Worm (Caenorhabditis elegans): ENCODE results near the gene T10D4.11.

T10D4.11 gene

DNA sequence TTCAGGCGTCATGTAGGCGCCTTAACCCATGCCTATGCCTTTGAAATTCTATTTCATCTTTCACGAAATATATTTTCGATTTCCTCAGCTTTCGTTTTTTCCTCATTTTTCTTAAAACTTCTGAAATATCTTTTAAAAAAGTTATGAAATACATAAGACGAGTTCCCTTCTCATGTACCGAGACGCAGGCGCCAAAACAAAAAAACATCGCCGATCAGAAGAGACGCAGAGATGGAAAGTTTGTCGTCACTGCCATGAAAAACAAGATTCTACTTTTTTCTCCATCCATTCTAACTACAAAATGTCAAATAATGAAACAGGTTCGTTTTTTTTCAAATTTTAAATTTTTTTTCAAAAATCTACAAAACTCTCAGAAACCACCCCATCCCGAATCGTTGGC lies 20.4 kb downstream of the T10D4.11 start, which contains the start of gene chil-24:
chil-24 (plus strand) TSS at position 156 of the 400 bp plus-strand sequence.
- TF ChIP-seq fkh-4 (tag; optimal IDR thresholded peaks at IDR 0.05; ENCODE audit: borderline replicate concordance) (no peak), sox-4 (tag; optimal IDR thresholded peaks at IDR 0.05) (no peak), sptf-1 (tag; optimal IDR thresholded peaks at IDR 0.05) (no peak), lin-13 (GFP tag; optimal IDR thresholded peaks at IDR 0.05) (no peak), ztf-11 (tag; optimal IDR thresholded peaks at IDR 0.05) (no peak), dsc-1 (tag; optimal IDR thresholded peaks at IDR 0.05) (no peak), ets-5 (GFP tag; IDR thresholded peaks at IDR 0.05) (no peak), blmp-1 (tag; optimal IDR thresholded peaks at IDR 0.05) (peak; percentile 21), unc-86 (tag; optimal IDR thresholded peaks at IDR 0.05) (no peak), jun-1 (tag; optimal IDR thresholded peaks at IDR 0.05) (no peak), mef-2 (tag; optimal IDR thresholded peaks at IDR 0.05) (no peak), unc-130 (tag; optimal IDR thresholded peaks at IDR 0.05) (no peak), lir-3 (tag; optimal IDR thresholded peaks at IDR 0.05; ENCODE audit: poor library complexity) (no peak), ama-1 (optimal IDR thresholded peaks at IDR 0.05) (no peak), pag-3 (tag; optimal IDR thresholded peaks at IDR 0.05; ENCODE audit: borderline replicate concordance, insufficient read depth) (no peak), aha-1 (tag; optimal IDR thresholded peaks at IDR 0.05) (no peak), elt-3 (tag; optimal IDR thresholded peaks at IDR 0.05) (no peak), hpl-2 (GFP tag; optimal IDR thresholded peaks at IDR 0.05) (peak; percentile 12), mep-1 (tag; optimal IDR thresholded peaks at IDR 0.05) (peak; percentile 33), C16A3.4 (tag; optimal IDR thresholded peaks at IDR 0.05) (no peak), nhr-84 (tag; optimal IDR thresholded peaks at IDR 0.05) (no peak), alr-1 (tag; optimal IDR thresholded peaks at IDR 0.05; ENCODE audit: borderline replicate concordance) (no peak), dpl-1 (GFP tag; optimal IDR thresholded peaks at IDR 0.05) (peak in 2 of 3 experiments; percentile 9 to 11), nhr-12 (tag; optimal IDR thresholded peaks at IDR 0.05) (no peak), efl-3 (GFP tag; optimal IDR thresholded peaks at IDR 0.05) (no peak), grh-1 (GFP tag; IDR thresholded peaks at IDR 0.05) (no peak), zag-1 (tag; optimal IDR thresholded peaks at IDR 0.05) (no peak), unc-30 (tag; optimal IDR thresholded peaks at IDR 0.05) (no peak), nhr-20 (tag; optimal IDR thresholded peaks at IDR 0.05) (peak; percentile 53), snpc-4 (tag; optimal IDR thresholded peaks at IDR 0.05) (peak; percentile 16), ceh-8 (GFP tag; optimal IDR thresholded peaks at IDR 0.05) (no peak), swsn-7 (tag; optimal IDR thresholded peaks at IDR 0.05) (peak; percentile 5), hlh-4 (tag; optimal IDR thresholded peaks at IDR 0.05) (no peak), ceh-90 (tag; optimal IDR thresholded peaks at IDR 0.05) (no peak), Y116A8C.19 (tag; optimal IDR thresholded peaks at IDR 0.05; ENCODE audit: borderline replicate concordance) (no peak), nhr-28 (tag; optimal IDR thresholded peaks at IDR 0.05) (no peak), nhr-71 (tag; optimal IDR thresholded peaks at IDR 0.05) (no peak), nhr-76 (tag; optimal IDR thresholded peaks at IDR 0.05) (no peak), ztf-4 (tag; optimal IDR thresholded peaks at IDR 0.05) (no peak), efl-1 (optimal IDR thresholded peaks at IDR 0.05) (peak; percentile 56 to 68), efl-1 (GFP tag; optimal IDR thresholded peaks at IDR 0.05 in 1 of 2) (peak; percentile 14 to 92), skn-1 (tag; optimal IDR thresholded peaks at IDR 0.05) (peak; percentile 45), ceh-88 (GFP tag; IDR thresholded peaks at IDR 0.05) (no peak), aly-2 (tag; optimal IDR thresholded peaks at IDR 0.05) (no peak), ceh-63 (GFP tag; optimal IDR thresholded peaks at IDR 0.05) (no peak), tlp-1 (tag; optimal IDR thresholded peaks at IDR 0.05) (no peak), vab-15 (tag; optimal IDR thresholded peaks at IDR 0.05) (no peak), fos-1 (tag; optimal IDR thresholded peaks at IDR 0.05) (no peak), fkh-10 (GFP tag; optimal IDR thresholded peaks at IDR 0.05) (no peak), ces-1 (GFP tag; optimal IDR thresholded peaks at IDR 0.05) (no peak), lin-35 (GFP tag; optimal IDR thresholded peaks at IDR 0.05) (peak in 1 of 2 experiments; percentile 59), nhr-90 (tag; optimal IDR thresholded peaks at IDR 0.05; ENCODE audit: poor library complexity) (no peak), nhr-47 (tag; optimal IDR thresholded peaks at IDR 0.05) (no peak), sup-37 (GFP tag; optimal IDR thresholded peaks at IDR 0.05) (no peak), lin-14 (GFP tag; optimal IDR thresholded peaks at IDR 0.05) (no peak)

Data from whole organism, L1 larva.